Fruit fly (Drosophila melanogaster) whole organism, embryonic: ENCODE data around the gene Clbn.

ENCODE experiments used
- Abd-B ChIP-seq: fragments of 200-800 bp; sonication (Bioruptor generic); optimal IDR thresholded peaks from 2 replicates; lab custom pipeline; 2018; ENCODE audit warnings: missing biosample characterization, mild to moderate bottlenecking, missing genetic modification characterization, moderate library complexity
- Bgb ChIP-seq: fragments of 200-800 bp; sonication (Bioruptor generic); IDR thresholded peaks from 2 replicates; pipeline ENCODE4 v1.3.6; 2022; ENCODE audit warnings: missing biosample characterization, missing genetic modification characterization; ENCODE audit not compliant: partially characterized antibody
- CG10209 ChIP-seq: fragments of 200-800 bp; sonication (Bioruptor generic); optimal IDR thresholded peaks from 3 replicates; lab custom pipeline; 2017; ENCODE audit warnings: missing biosample characterization, mild to moderate bottlenecking, missing genetic modification characterization, missing genetic modification reagents
- CG10654 ChIP-seq: fragments of 200-800 bp; sonication (Bioruptor generic); optimal IDR thresholded peaks from 2 replicates; lab custom pipeline; 2016; ENCODE audit warnings: missing biosample characterization, missing genetic modification characterization
- CG12942 ChIP-seq: fragments of 200-800 bp; sonication (Bioruptor generic); optimal IDR thresholded peaks from 3 replicates; lab custom pipeline; 2016; ENCODE audit warnings: missing biosample characterization, missing genetic modification characterization
- CG15073 ChIP-seq: fragments of 200-800 bp; sonication (Bioruptor generic); optimal IDR thresholded peaks from 2 replicates; lab custom pipeline; 2016; ENCODE audit warnings: missing biosample characterization, missing genetic modification characterization
- CG17568 ChIP-seq: fragments of 200-800 bp; sonication (Bioruptor generic); optimal IDR thresholded peaks from 2 replicates; lab custom pipeline; 2018; ENCODE audit warnings: missing biosample characterization, mild to moderate bottlenecking, missing genetic modification characterization, moderate library complexity
- CG18011 ChIP-seq: fragments of 200-800 bp; sonication (Bioruptor generic); optimal IDR thresholded peaks from 2 replicates; lab custom pipeline; 2017; ENCODE audit warnings: missing biosample characterization, missing genetic modification characterization, mild to moderate bottlenecking, moderate library complexity, missing genotype
- CG18764 ChIP-seq: fragments of 200-800 bp; sonication (Bioruptor generic); optimal IDR thresholded peaks from 3 replicates; lab custom pipeline; 2016; ENCODE audit warnings: missing biosample characterization, missing genetic modification characterization
- CG2129 ChIP-seq: fragments of 200-800 bp; sonication (Bioruptor generic); IDR thresholded peaks from 2 replicates; pipeline ENCODE4 v1.3.6; 2022; ENCODE audit warnings: missing biosample characterization, missing genetic modification characterization; ENCODE audit not compliant: partially characterized antibody
- CG34224 ChIP-seq: fragments of 200-800 bp; sonication (Bioruptor generic); IDR thresholded peaks from 3 replicates; pipeline ENCODE4 v1.3.6; 2022; ENCODE audit warnings: missing biosample characterization, missing genetic modification characterization; ENCODE audit not compliant: partially characterized antibody
- CG3838 ChIP-seq: fragments of 200-800 bp; sonication (Bioruptor generic); optimal IDR thresholded peaks from 3 replicates; lab custom pipeline; 2016; ENCODE audit warnings: missing biosample characterization, missing genetic modification characterization
- CG4707 ChIP-seq: fragments of 200-800 bp; sonication (Bioruptor generic); optimal IDR thresholded peaks from 2 replicates; lab custom pipeline; 2018; ENCODE audit warnings: missing biosample characterization, mild to moderate bottlenecking, missing genetic modification characterization, moderate library complexity
- CG4730 ChIP-seq: fragments of 200-800 bp; sonication (Bioruptor generic); IDR thresholded peaks from 2 replicates; pipeline ENCODE4 v1.3.6; 2022; ENCODE audit warnings: missing biosample characterization, missing genetic modification characterization
- CG6175 ChIP-seq: fragments of 200-800 bp; sonication (Bioruptor generic); IDR thresholded peaks from 3 replicates; pipeline ENCODE4 v1.3.6; 2022; ENCODE audit warnings: missing biosample characterization, missing genetic modification characterization
- CG7745 ChIP-seq: fragments of 200-800 bp; sonication (Bioruptor generic); optimal IDR thresholded peaks from 2 replicates; lab custom pipeline; 2018; ENCODE audit warnings: missing biosample characterization, mild to moderate bottlenecking, missing genetic modification characterization, moderate library complexity
- CG9797 ChIP-seq: fragments of 200-800 bp; sonication (Bioruptor generic); optimal IDR thresholded peaks from 3 replicates; lab custom pipeline; 2018; ENCODE audit warnings: missing biosample characterization, mild to moderate bottlenecking, missing genetic modification characterization
- CG9876 ChIP-seq: fragments of 200-800 bp; sonication (Bioruptor generic); optimal IDR thresholded peaks from 2 replicates; lab custom pipeline; 2016; ENCODE audit warnings: missing biosample characterization, missing genetic modification characterization
- CHES-1-like ChIP-seq: fragments of 200-800 bp; sonication (Bioruptor generic); optimal IDR thresholded peaks from 2 replicates; lab custom pipeline; 2016; ENCODE audit warnings: missing biosample characterization, missing genetic modification characterization
- Dek ChIP-seq: fragments of 200-800 bp; sonication (Bioruptor generic); optimal IDR thresholded peaks from 3 replicates; lab custom pipeline; 2019; ENCODE audit warnings: missing biosample characterization, mild to moderate bottlenecking, missing genetic modification characterization, moderate library complexity
- Eip74EF ChIP-seq, 2 experiments: fragments of 200-800 bp in 1 of 2; fragments of >200 bp in 1 of 2; sonication (Bioruptor generic) in 1 of 2; optimal IDR thresholded peaks; 2 replicates each; lab custom pipeline; 2017 to 2019; ENCODE audit warnings: missing biosample characterization in 2 of 2, missing genetic modification characterization in 2 of 2, mild to moderate bottlenecking in 1 of 2, moderate library complexity in 1 of 2
- Fer1 ChIP-seq: fragments of 200-800 bp; sonication (Bioruptor generic); optimal IDR thresholded peaks from 2 replicates; lab custom pipeline; 2017; ENCODE audit warnings: missing biosample characterization, mild to moderate bottlenecking, missing genetic modification characterization
- Gug ChIP-seq: fragments of 200-800 bp; sonication (Bioruptor generic); IDR thresholded peaks from 4 replicates; pipeline ENCODE4 v1.3.6; 2022; ENCODE audit warnings: missing biosample characterization, missing genetic modification characterization
- H2.0 ChIP-seq: fragments of 200-800 bp; sonication (Bioruptor generic); IDR thresholded peaks from 2 replicates; pipeline ENCODE4 v1.3.6; 2022; ENCODE audit warnings: missing biosample characterization, missing genetic modification characterization
- HLH3B ChIP-seq: fragments of 200-800 bp; sonication (Bioruptor generic); IDR thresholded peaks from 2 replicates; pipeline ENCODE4 v1.3.6; 2022; ENCODE audit warnings: missing biosample characterization, missing genetic modification characterization
- Hmr ChIP-seq: fragments of 200-800 bp; sonication (Bioruptor generic); optimal IDR thresholded peaks from 3 replicates; lab custom pipeline; 2017; ENCODE audit warnings: mild to moderate bottlenecking, missing biosample characterization, missing genetic modification reagents, missing genetic modification characterization
- Hmx ChIP-seq: fragments of 200-800 bp; sonication (Bioruptor generic); optimal IDR thresholded peaks from 2 replicates; lab custom pipeline; 2016; ENCODE audit warnings: missing biosample characterization, missing genetic modification characterization
- Lpt ChIP-seq: fragments of >200 bp; optimal IDR thresholded peaks from 2 replicates; lab custom pipeline; 2018; ENCODE audit warnings: missing biosample characterization, missing genetic modification characterization
- Mes4 ChIP-seq: fragments of 200-800 bp; sonication (Bioruptor generic); optimal IDR thresholded peaks from 2 replicates; lab custom pipeline; 2016; ENCODE audit warnings: missing biosample characterization, missing genetic modification characterization
- NFAT ChIP-seq: fragments of 200-800 bp; sonication (Bioruptor generic); IDR thresholded peaks from 2 replicates; pipeline ENCODE4 v1.3.6; 2022; ENCODE audit warnings: missing biosample characterization, missing genetic modification characterization
- Scr ChIP-seq: fragments of 200-800 bp; sonication (Bioruptor generic); IDR thresholded peaks from 2 replicates; pipeline ENCODE4 v1.3.6; 2022; ENCODE audit warnings: missing biosample characterization, missing genetic modification characterization; ENCODE audit not compliant: partially characterized antibody
- Sry-δ ChIP-seq: fragments of 200-800 bp; sonication (Bioruptor generic); optimal IDR thresholded peaks from 2 replicates; lab custom pipeline; 2016; ENCODE audit warnings: missing biosample characterization, missing genetic modification characterization
- Usf ChIP-seq: fragments of 200-800 bp; sonication (Bioruptor generic); optimal IDR thresholded peaks from 2 replicates; lab custom pipeline; 2017; ENCODE audit warnings: missing genotype, missing biosample characterization, missing genetic modification characterization
- ac ChIP-seq: fragments of 200-800 bp; sonication (Bioruptor generic); optimal IDR thresholded peaks from 3 replicates; lab custom pipeline; 2017; ENCODE audit warnings: missing biosample characterization, mild to moderate bottlenecking, missing genetic modification characterization
- dan ChIP-seq: fragments of 200-800 bp; sonication (Bioruptor generic); IDR thresholded peaks from 2 replicates; pipeline ENCODE4 v1.3.6; 2022; ENCODE audit warnings: missing biosample characterization, missing genetic modification characterization
- disco-r ChIP-seq: fragments of 200-800 bp; sonication (Bioruptor generic); optimal IDR thresholded peaks from 2 replicates; lab custom pipeline; 2016; ENCODE audit warnings: missing biosample characterization, missing genetic modification characterization
- dm ChIP-seq: fragments of 200-800 bp; sonication (Bioruptor generic); optimal IDR thresholded peaks from 3 replicates; lab custom pipeline; 2016; ENCODE audit warnings: missing biosample characterization, missing genetic modification characterization
- dpn ChIP-seq, 2 experiments: fragments of 200-800 bp; sonication (Bioruptor generic); optimal IDR thresholded peaks; 3 replicates each; lab custom pipeline; 2016; ENCODE audit warnings: missing biosample characterization in 2 of 2, missing genetic modification characterization in 2 of 2
- en ChIP-seq: fragments of 200-800 bp; sonication (Bioruptor generic); optimal IDR thresholded peaks from 2 replicates; lab custom pipeline; 2016; ENCODE audit warnings: missing biosample characterization, missing genetic modification characterization
- fd102C ChIP-seq: fragments of 200-800 bp; sonication (Bioruptor generic); optimal IDR thresholded peaks from 2 replicates; lab custom pipeline; 2018; ENCODE audit warnings: missing biosample characterization, mild to moderate bottlenecking, missing genetic modification characterization, moderate library complexity
- fu2 ChIP-seq: fragments of 200-800 bp; sonication (Bioruptor generic); optimal IDR thresholded peaks from 2 replicates; lab custom pipeline; 2016; ENCODE audit warnings: missing biosample characterization, missing genetic modification characterization
- hbn ChIP-seq: fragments of 200-800 bp; sonication (Bioruptor generic); IDR thresholded peaks from 2 replicates; pipeline ENCODE4 v1.3.6; 2022; ENCODE audit warnings: missing biosample characterization, missing genetic modification characterization; ENCODE audit not compliant: partially characterized antibody
- jing ChIP-seq: fragments of 200-800 bp; sonication (Bioruptor generic); optimal IDR thresholded peaks from 2 replicates; lab custom pipeline; 2018; ENCODE audit warnings: missing biosample characterization, mild to moderate bottlenecking, missing genetic modification characterization
- lmd ChIP-seq: fragments of 200-800 bp; sonication (Bioruptor generic); IDR thresholded peaks from 2 replicates; pipeline ENCODE4 v1.3.6; 2022; ENCODE audit warnings: missing biosample characterization, missing genetic modification characterization
- maf-S ChIP-seq: fragments of 200-800 bp; sonication (Bioruptor generic); optimal IDR thresholded peaks from 2 replicates; lab custom pipeline; 2016; ENCODE audit warnings: missing biosample characterization, missing genetic modification characterization
- pros ChIP-seq: fragments of 200-800 bp; sonication (Bioruptor generic); optimal IDR thresholded peaks from 3 replicates; lab custom pipeline; 2019; ENCODE audit warnings: missing biosample characterization, mild to moderate bottlenecking, missing genetic modification characterization, moderate library complexity
- sc ChIP-seq, 3 experiments: fragments of >200 bp in 2 of 3; fragments of 200-800 bp in 1 of 3; sonication (Bioruptor generic) in 1 of 3; optimal IDR thresholded peaks; 2 replicates in 2 of 3; 3 replicates in 1 of 3; lab custom pipeline; 2017; ENCODE audit warnings: mild to moderate bottlenecking in 1 of 3, missing biosample characterization in 1 of 3, missing genetic modification characterization in 1 of 3, missing genetic modification reagents in 1 of 3
- sisA ChIP-seq: fragments of 200-800 bp; sonication (Bioruptor generic); IDR thresholded peaks from 2 replicates; pipeline ENCODE4 v1.3.6; 2022; ENCODE audit warnings: missing biosample characterization, missing genetic modification characterization
- tll ChIP-seq, 2 experiments: fragments of 200-800 bp in 1 of 2; fragments of >200 bp in 1 of 2; sonication (Bioruptor generic) in 1 of 2; optimal IDR thresholded peaks; 2 replicates each; lab custom pipeline; 2017 to 2019; ENCODE audit warnings: missing biosample characterization in 2 of 2, missing genetic modification characterization in 2 of 2, mild to moderate bottlenecking in 1 of 2, moderate library complexity in 1 of 2
- wdn ChIP-seq: fragments of 200-800 bp; sonication (Bioruptor generic); IDR thresholded peaks from 2 replicates; pipeline ENCODE4 v1.3.6; 2022; ENCODE audit warnings: missing biosample characterization, missing genetic modification characterization

The Clbn gene

DNA sequence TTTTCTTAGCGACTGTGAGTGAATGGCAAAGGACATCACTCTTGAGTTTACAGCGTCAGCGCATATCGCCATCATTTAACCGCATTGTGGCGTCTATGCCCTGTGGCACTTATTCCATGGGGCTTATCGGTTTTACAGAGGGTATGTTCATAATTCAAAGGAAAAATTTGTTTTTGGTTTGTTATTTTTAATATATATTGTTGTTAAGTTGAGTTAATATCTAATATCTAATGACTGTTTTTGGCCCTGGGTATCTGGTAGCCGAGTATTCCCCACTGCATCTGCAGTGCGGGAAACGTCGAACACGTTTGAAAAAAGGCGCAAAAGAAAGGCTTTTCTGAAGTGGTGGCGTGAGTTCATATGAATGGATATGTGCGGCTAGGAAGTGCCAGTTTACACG, 51.2 kb downstream of the Clbn start (continued):
- TF ChIP-seq H2.0 (peak; percentile 79), Hmx (no peak), Eip74EF (GFP tag; optimal IDR thresholded peaks at IDR 0.05; lab: Kevin White, UChicago) (no peak), CG4707 (GFP tag; lab: Kevin White, UChicago) (peak; percentile 43), CG10654 (GFP tag; lab: Kevin White, UChicago) (no peak), Mes4 (GFP tag; lab: Kevin White, UChicago) (peak; percentile 53), ac (GFP tag; lab: Kevin White, UChicago) (peak; percentile 64), NFAT (GFP tag; lab: Robert Waterston, UW) (no peak), CG6175 (GFP tag; lab: Robert Waterston, UW) (no peak), CG17568 (GFP tag; lab: Kevin White, UChicago) (peak; percentile 42), maf-S (GFP tag; lab: Kevin White, UChicago) (no peak), dm (GFP tag; lab: Kevin White, UChicago) (no peak), Dek (tag; lab: Kevin White, UChicago) (no peak), fu2 (GFP tag; lab: Kevin White, UChicago) (no peak), CG34224 (GFP tag; lab: Robert Waterston, UW) (no peak), CG12942 (peak; percentile 62), en (GFP tag; lab: Kevin White, UChicago) (no peak), CG3838 (GFP tag; lab: Kevin White, UChicago) (peak; percentile 32), lmd (peak; percentile 50; the same call in 1 of the 2 replicates), CG18764 (GFP tag; lab: Kevin White, UChicago) (no peak), dan (GFP tag; lab: Robert Waterston, UW) (peak; percentile 93), Scr (no peak), HLH3B (peak; percentile 48; the same call in 1 of the 2 replicates), wdn (GFP tag; lab: Robert Waterston, UW) (no peak), CG15073 (GFP tag; lab: Kevin White, UChicago) (no peak), Abd-B (GFP tag; lab: Kevin White, UChicago) (peak; percentile 2), fd102C (GFP tag; lab: Kevin White, UChicago) (peak; percentile 89), Bgb (GFP tag; lab: Robert Waterston, UW) (no peak), Usf (GFP tag; lab: Kevin White, UChicago) (peak; percentile 68), tll (GFP tag; optimal IDR thresholded peaks at IDR 0.05; lab: Kevin White, UChicago) (no peak), CG7745 (peak; percentile 59), Fer1 (GFP tag; lab: Kevin White, UChicago) (no peak), dpn (GFP tag; optimal IDR thresholded peaks at IDR 0.05; lab: Kevin White, UChicago) (peak in 1 of 2 experiments; percentile 66), CG10209 (GFP tag; lab: Kevin White, UChicago) (peak; percentile 74), Gug (GFP tag; lab: Robert Waterston, UW) (0 out of 4 replicates have a peak, but pooled peaks have one; percentile 15), CG18011 (GFP tag; lab: Kevin White, UChicago) (no peak), sc (optimal IDR thresholded peaks at IDR 0.05; lab: Kevin White, UChicago) (no peak), sc (GFP tag; optimal IDR thresholded peaks at IDR 0.05; lab: Kevin White, UChicago) (peak; percentile 76), sisA (GFP tag; lab: Robert Waterston, UW) (peak; percentile 75), pros (GFP tag; lab: Kevin White, UChicago) (no peak), CG9876 (GFP tag; lab: Kevin White, UChicago) (no peak), hbn (no peak), Lpt (GFP tag; lab: Kevin White, UChicago) (no peak), jing (peak; percentile 54), disco-r (GFP tag; lab: Kevin White, UChicago) (no peak), CG4730 (GFP tag; lab: Robert Waterston, UW) (peak; percentile 57), Hmr (GFP tag; lab: Kevin White, UChicago) (no peak), CHES-1-like (GFP tag; lab: Kevin White, UChicago) (no peak), CG2129 (GFP tag; lab: Robert Waterston, UW) (no peak), Sry-δ (GFP tag; lab: Kevin White, UChicago) (no peak), CG9797 (GFP tag; lab: Kevin White, UChicago) (no peak)
